Worm (Caenorhabditis elegans): ENCODE results near the gene dhs-14.

dhs-14 gene

ce11 chrV:2761470-2761869 is 3.5 kb downstream of the dhs-14 start:
- no peak for TF ChIP-seq unc-62 (GFP tag; optimal IDR thresholded peaks at IDR 0.05)

ce11 chrV:2759456-2759855 is 5.5 kb downstream of the dhs-14 start, which contains the start of gene srg-58:
Gene srg-58 (minus strand): TSS chrV:2759556.
- TF ChIP-seq unc-62 (GFP tag; optimal IDR thresholded peaks at IDR 0.05) = no peak

- TF ChIP-seq unc-62 (GFP tag; optimal IDR thresholded peaks at IDR 0.05) = no peak
Observed at ce11 chrV:2758437-2758836, 6.6 kb downstream of the dhs-14 start.

ce11 chrV:2757226-2757893 is 7.6 kb downstream of the dhs-14 start, which contains the start of gene srx-28:
Gene srx-28 (minus strand): TSS chrV:2757276.
- TF ChIP-seq unc-62 (GFP tag; optimal IDR thresholded peaks at IDR 0.05) = no peak

ce11 chrV:2753007-2753406 is 12.0 kb downstream of the dhs-14 start, which contains the start of gene srx-26:
Gene srx-26 (minus strand): TSS chrV:2753107.
- no peak for TF ChIP-seq unc-62 (GFP tag; optimal IDR thresholded peaks at IDR 0.05)

- no peak for TF ChIP-seq unc-62 (GFP tag; optimal IDR thresholded peaks at IDR 0.05)
Observed at ce11 chrV:2750006-2750405, 15.0 kb downstream of the dhs-14 start, which contains the start of gene srx-24. Gene srx-24 (minus strand): TSS chrV:2750106.

ce11 chrV:2746404-2746803 is 18.6 kb downstream of the dhs-14 start:
- TF ChIP-seq unc-62 (GFP tag; optimal IDR thresholded peaks at IDR 0.05) = no peak

ce11 chrV:2742298-2742697 is 22.7 kb downstream of the dhs-14 start, which contains the start of gene srg-62:
Gene srg-62 (minus strand): TSS chrV:2742398.
- no peak for TF ChIP-seq unc-62 (GFP tag; optimal IDR thresholded peaks at IDR 0.05)

- no peak for TF ChIP-seq unc-62 (GFP tag; optimal IDR thresholded peaks at IDR 0.05)
Observed at ce11 chrV:2740228-2740627, 24.8 kb downstream of the dhs-14 start, which contains the start of gene srg-61. Gene srg-61 (minus strand): TSS chrV:2740328.

ce11 chrV:2739607-2740006 is 25.4 kb downstream of the dhs-14 start:
- no peak for TF ChIP-seq unc-62 (GFP tag; optimal IDR thresholded peaks at IDR 0.05)

ce11 chrV:2738174-2738573 is 26.8 kb downstream of the dhs-14 start, which contains the start of gene srg-56:
Gene srg-56 (minus strand): TSS chrV:2738274.
- no peak for TF ChIP-seq unc-62 (GFP tag; optimal IDR thresholded peaks at IDR 0.05)

- TF ChIP-seq unc-62 (GFP tag; optimal IDR thresholded peaks at IDR 0.05) = no peak
Observed at ce11 chrV:2734360-2734759, 30.6 kb downstream of the dhs-14 start, which contains the start of gene srg-57. Gene srg-57 (minus strand): TSS chrV:2734460.

ce11 chrV:2730784-2731480 is 34.1 kb downstream of the dhs-14 start, which contains the start of gene dod-3:
Gene dod-3 (minus strand): TSS chrV:2731098.
- TF ChIP-seq unc-62 (GFP tag; optimal IDR thresholded peaks at IDR 0.05) = no peak

ce11 chrV:2728236-2728635 is 36.8 kb downstream of the dhs-14 start, which contains the start of gene str-33:
Gene str-33 (plus strand): TSS chrV:2728536.
- no peak for TF ChIP-seq unc-62 (GFP tag; optimal IDR thresholded peaks at IDR 0.05)

ce11 chrV:2727101-2727500 is 37.9 kb downstream of the dhs-14 start, which contains the start of gene str-13:
Gene str-13 (minus strand): TSS chrV:2727201.
- no peak for TF ChIP-seq unc-62 (GFP tag; optimal IDR thresholded peaks at IDR 0.05)

- TF ChIP-seq unc-62 (GFP tag; optimal IDR thresholded peaks at IDR 0.05) = no peak
Observed at ce11 chrV:2725225-2725624, 39.8 kb downstream of the dhs-14 start, which contains the start of gene srg-59. Gene srg-59 (minus strand): TSS chrV:2725325.

Data from whole organism, dauer.